Worm (Caenorhabditis elegans): ENCODE data around the gene C44C10.5.
A peak's percentile ranks its signal among the peaks of the same experiment; 100 is the strongest.

ce11 chrX:11662557-11662956 is 27.8 kb upstream of the C44C10.5 start:
- TF ChIP-seq cog-1 (tag; optimal IDR thresholded peaks at IDR 0.05) (peak; percentile 32), ztf-29 (GFP tag; IDR thresholded peaks at IDR 0.05) (no peak), med-1 (GFP tag; optimal IDR thresholded peaks at IDR 0.05; ENCODE audit: insufficient read depth) (no peak), flt-1 (GFP tag; IDR thresholded peaks at IDR 0.05) (0 out of 2 replicates have a peak, but pooled peaks have one; percentile 52), ztf-23 (GFP tag; IDR thresholded peaks at IDR 0.05) (no peak)

Measured in whole organism, midembryonic.